Fruit fly (Drosophila melanogaster) whole organism, wandering third instar larva: ENCODE results near the gene CG31793.

Experiments
- CG9705 ChIP-seq: fragments of 200-800 bp; sonication (Bioruptor generic); optimal IDR thresholded peaks from 2 replicates; lab custom pipeline; 2018; ENCODE audit warnings: missing biosample characterization, mild to moderate bottlenecking, missing genetic modification characterization
- Hnf4 ChIP-seq: fragments of 200-800 bp; sonication (Bioruptor generic); optimal IDR thresholded peaks from 2 replicates; lab custom pipeline; 2016; ENCODE audit warnings: missing biosample characterization, mild to moderate bottlenecking, missing genetic modification characterization
- Jra ChIP-seq: sonication (Bioruptor generic); optimal IDR thresholded peaks from 2 replicates; lab custom pipeline; 2016; ENCODE audit warnings: missing biosample characterization, missing genetic modification characterization
- Myc ChIP-seq: fragments of >200 bp; optimal IDR thresholded peaks from 2 replicates; lab custom pipeline; 2017
- Vsx2 ChIP-seq: fragments of 200-300, 225-300 bp; sonication (Bioruptor generic); optimal IDR thresholded peaks from 2 replicates; lab custom pipeline; 2018; ENCODE audit warnings: missing biosample characterization, missing genetic modification characterization; ENCODE audit not compliant: partially characterized antibody
- br ChIP-seq: fragments of 200-800 bp; sonication (Bioruptor generic); optimal IDR thresholded peaks from 2 replicates; lab custom pipeline; 2016; ENCODE audit warnings: missing biosample characterization, missing genetic modification characterization
- lola ChIP-seq: fragments of >200 bp; optimal IDR thresholded peaks from 2 replicates; lab custom pipeline; 2017; ENCODE audit warnings: missing biosample characterization, missing genetic modification characterization
- pan ChIP-seq: fragments of >200 bp; optimal IDR thresholded peaks from 2 replicates; lab custom pipeline; 2017
- usp ChIP-seq: fragments of >200 bp; optimal IDR thresholded peaks from 2 replicates; lab custom pipeline; 2017; ENCODE audit warnings: missing biosample characterization, missing genetic modification characterization

dm6 chr2L:19033288-19033687 lies 30.1 kb downstream of the CG31793 start, which contains the start of gene hook:
- TF ChIP-seq pan (lab: Kevin White, UChicago) (no peak), Myc (lab: Kevin White, UChicago) (no peak), Jra (no peak), lola (no peak), br (GFP tag; lab: Kevin White, UChicago) (no peak), CG9705 (GFP tag; lab: Kevin White, UChicago) (no peak), Hnf4 (GFP tag; lab: Kevin White, UChicago) (no peak), Vsx2 (GFP tag; lab: Kevin White, UChicago) (no peak), usp (GFP tag; lab: Kevin White, UChicago) (no peak)
